Fruit fly (Drosophila melanogaster): ENCODE data around the gene CG14451.
"Not testable (repeated sequence)": the region's sequence is repeated elsewhere in the genome, so short reads cannot be mapped to it uniquely, and the experiment has no call there.

The CG14451 gene

dm6 chr3L:22720694-22721270 lies 1.1 kb downstream of the CG14451 start, which contains the start of gene mael:
TSS of gene mael (plus strand) at chr3L:22721203.
- TF ChIP-seq CG32264 (GFP tag; optimal IDR thresholded peaks at IDR 0.05); sv (GFP tag; optimal IDR thresholded peaks at IDR 0.05); dsf (GFP tag; optimal IDR thresholded peaks at IDR 0.05; ENCODE audit: borderline replicate concordance): not testable (repeated sequence)

DNA sequence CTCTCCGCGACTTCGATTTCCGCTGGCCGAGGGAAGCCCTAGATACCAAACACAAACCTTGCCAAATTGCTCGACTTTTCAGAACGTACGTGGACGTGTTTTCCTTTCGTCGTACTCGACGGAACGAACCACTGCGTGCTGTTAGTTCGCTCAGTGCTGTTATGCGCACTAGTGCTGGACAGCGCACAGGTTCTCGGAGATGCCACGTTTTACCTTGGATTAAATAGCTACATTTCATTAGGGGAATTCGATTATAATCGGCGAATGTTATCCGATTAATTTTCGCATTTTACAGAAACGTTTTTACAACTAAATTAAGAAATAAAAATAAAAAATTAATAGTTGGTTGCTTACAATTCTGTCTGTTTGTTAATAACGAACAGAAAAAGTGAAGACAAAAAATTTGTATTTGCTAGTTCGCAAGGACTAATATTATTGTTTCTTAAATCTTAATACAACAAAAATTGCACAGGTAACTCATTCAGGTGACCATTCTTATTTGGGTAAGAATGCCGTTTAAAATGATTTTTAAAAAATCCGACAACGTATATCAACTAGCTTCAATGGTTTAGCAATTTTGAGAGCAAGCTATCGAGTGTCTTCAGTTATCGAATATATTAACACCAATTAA lies 4.6 kb downstream of the CG14451 start, which contains the start of the genes ArfGAP3 and CG32452:
Gene ArfGAP3, minus strand, starts transcription at position 441 of the 631 bp plus-strand sequence.
Gene CG32452, plus strand, starts transcription at position 592 of the 631 bp plus-strand sequence.
- peak; percentile 68 for TF ChIP-seq Sp1 (GFP tag; optimal IDR thresholded peaks at IDR 0.05)
- peak; percentile 75 for TF ChIP-seq woc (GFP tag; optimal IDR thresholded peaks at IDR 0.05)
- peak; percentile 26 for TF ChIP-seq OdsH (GFP tag; optimal IDR thresholded peaks at IDR 0.05)
- peak; percentile 50 for TF ChIP-seq psq (GFP tag; optimal IDR thresholded peaks at IDR 0.05)
- TF ChIP-seq Myc (optimal IDR thresholded peaks at IDR 0.05): peak; percentile 74
- TF ChIP-seq Mio (GFP tag; optimal IDR thresholded peaks at IDR 0.05): no peak
- TF ChIP-seq sv (GFP tag; optimal IDR thresholded peaks at IDR 0.05): peak; percentile 62
- TF ChIP-seq rgr (GFP tag; optimal IDR thresholded peaks at IDR 0.05): peak; percentile 67
- TF ChIP-seq HLH106 (tag; optimal IDR thresholded peaks at IDR 0.05): peak; percentile 77
- TF ChIP-seq Hr78 (GFP tag; optimal IDR thresholded peaks at IDR 0.05): no peak
- TF ChIP-seq GATAd (GFP tag; optimal IDR thresholded peaks at IDR 0.05): peak; percentile 63
- no peak for TF ChIP-seq dl (GFP tag; optimal IDR thresholded peaks at IDR 0.05; ENCODE audit: insufficient read depth in 1 of 2, partially characterized antibody in 2 of 2)
- TF ChIP-seq Vsx2 (GFP tag; optimal IDR thresholded peaks at IDR 0.05; ENCODE audit: partially characterized antibody): no peak
- TF ChIP-seq Jra (GFP tag; optimal IDR thresholded peaks at IDR 0.05): peak; percentile 68
- TF ChIP-seq Hnf4 (GFP tag; optimal IDR thresholded peaks at IDR 0.05): no peak
- no peak for TF ChIP-seq brk (GFP tag; optimal IDR thresholded peaks at IDR 0.05)
- TF ChIP-seq h (GFP tag; optimal IDR thresholded peaks at IDR 0.05): peak; percentile 70
- TF ChIP-seq fru (GFP tag; optimal IDR thresholded peaks at IDR 0.05): peak; percentile 66
- no peak for TF ChIP-seq Dif (GFP tag; optimal IDR thresholded peaks at IDR 0.05; ENCODE audit: partially characterized antibody)
- no peak for TF ChIP-seq CG32264 (GFP tag; optimal IDR thresholded peaks at IDR 0.05)
- TF ChIP-seq CG9705 (GFP tag; optimal IDR thresholded peaks at IDR 0.05): peak; percentile 62
- peak; percentile 73 for TF ChIP-seq ey (GFP tag; optimal IDR thresholded peaks at IDR 0.05)
- peak in 1 of 2 experiments; percentile 79 for TF ChIP-seq foxo (GFP tag; optimal IDR thresholded peaks at IDR 0.05)
- peak; percentile 74 for TF ChIP-seq Hr83 (GFP tag; optimal IDR thresholded peaks at IDR 0.05; ENCODE audit: poor library complexity, severe bottlenecking)
- TF ChIP-seq sage (GFP tag; optimal IDR thresholded peaks at IDR 0.05): no peak
- no peak for TF ChIP-seq Dfd (GFP tag; optimal IDR thresholded peaks at IDR 0.05)
- TF ChIP-seq Rel (GFP tag; optimal IDR thresholded peaks at IDR 0.05): no peak
- TF ChIP-seq Rel (tag; optimal IDR thresholded peaks at IDR 0.05): peak; percentile 9
- peak; percentile 38 for TF ChIP-seq dmrt93B (GFP tag; optimal IDR thresholded peaks at IDR 0.05)

- TF ChIP-seq Myc (optimal IDR thresholded peaks at IDR 0.05): no peak
- TF ChIP-seq usp (GFP tag; optimal IDR thresholded peaks at IDR 0.05): no peak
- no peak for TF ChIP-seq CrebA (GFP tag; optimal IDR thresholded peaks at IDR 0.05; ENCODE audit: borderline replicate concordance)
- no peak for TF ChIP-seq Dfd (GFP tag; optimal IDR thresholded peaks at IDR 0.05)
- TF ChIP-seq sage (GFP tag; optimal IDR thresholded peaks at IDR 0.05): no peak
- TF ChIP-seq dl (GFP tag; optimal IDR thresholded peaks at IDR 0.05; ENCODE audit: insufficient read depth in 1 of 2, partially characterized antibody in 2 of 2): no peak
- no peak for TF ChIP-seq Vsx2 (GFP tag; optimal IDR thresholded peaks at IDR 0.05; ENCODE audit: partially characterized antibody)
- no peak for TF ChIP-seq pan (optimal IDR thresholded peaks at IDR 0.05)
- no peak for TF ChIP-seq Hr78 (GFP tag; optimal IDR thresholded peaks at IDR 0.05)
- TF ChIP-seq fru (GFP tag; optimal IDR thresholded peaks at IDR 0.05): no peak
- TF ChIP-seq Abd-B (GFP tag; optimal IDR thresholded peaks at IDR 0.05): no peak
- TF ChIP-seq jim (GFP tag; optimal IDR thresholded peaks at IDR 0.05): no peak
- TF ChIP-seq dsf (GFP tag; optimal IDR thresholded peaks at IDR 0.05; ENCODE audit: borderline replicate concordance): no peak
- no peak for TF ChIP-seq h (GFP tag; optimal IDR thresholded peaks at IDR 0.05)
- no peak for TF ChIP-seq Mio (GFP tag; optimal IDR thresholded peaks at IDR 0.05)
Observed at dm6 chr3L:22713605-22714004, 8.3 kb downstream of the CG14451 start.

Data from whole organism, wandering third instar larva.